Fruit fly (Drosophila melanogaster): ENCODE results near the gene CG3568.

CG3568 gene

DNA sequence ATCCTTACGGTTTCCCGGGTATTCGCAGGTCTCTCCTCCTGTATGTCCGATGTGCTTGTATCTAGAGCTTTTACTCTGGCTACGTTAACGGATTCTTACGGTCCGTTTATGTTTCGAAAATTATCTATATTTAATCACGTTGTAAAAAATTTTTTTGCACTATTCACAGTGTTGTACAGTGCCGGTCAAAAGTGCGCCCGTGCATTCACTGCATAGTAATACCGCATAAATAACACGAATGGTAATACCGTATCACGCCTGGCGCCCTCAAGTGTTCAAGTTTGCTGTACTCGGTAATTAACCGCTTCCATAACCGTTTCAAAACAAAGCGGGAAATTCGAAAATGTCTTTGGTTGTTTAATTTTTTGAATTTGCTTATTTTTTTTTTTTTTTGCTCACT lies 11.6 kb downstream of the CG3568 start, which contains the start of gene CG11444 (continued):
- TF ChIP-seq lbe (GFP tag; optimal IDR thresholded peaks at IDR 0.05) = peak; percentile 50
- TF ChIP-seq fd102C (GFP tag; optimal IDR thresholded peaks at IDR 0.05) = no peak
- no peak for TF ChIP-seq CG11093 (GFP tag; IDR thresholded peaks at IDR 0.05)
- TF ChIP-seq CG10274 (GFP tag; optimal IDR thresholded peaks at IDR 0.05) = no peak
- TF ChIP-seq org-1 (GFP tag; optimal IDR thresholded peaks at IDR 0.05) = no peak
- peak; percentile 23 for TF ChIP-seq CG10979 (tag; optimal IDR thresholded peaks at IDR 0.05)
- TF ChIP-seq Ravus (GFP tag; IDR thresholded peaks at IDR 0.05) = no peak
- no peak for TF ChIP-seq CG6654 (GFP tag; optimal IDR thresholded peaks at IDR 0.05)
- 0 out of 3 replicates have a peak, but pooled peaks have one; percentile 9 for TF ChIP-seq CG34224 (GFP tag; IDR thresholded peaks at IDR 0.05; ENCODE audit: partially characterized antibody)
- TF ChIP-seq CG43689 (GFP tag; IDR thresholded peaks at IDR 0.05) = no peak
- no peak for TF ChIP-seq hth (optimal IDR thresholded peaks at IDR 0.05)
- no peak for TF ChIP-seq CG14050 (GFP tag; IDR thresholded peaks at IDR 0.05)
- TF ChIP-seq dm (GFP tag; optimal IDR thresholded peaks at IDR 0.05) = peak; percentile 69
- TF ChIP-seq CG8290 (GFP tag; optimal IDR thresholded peaks at IDR 0.05) = peak; percentile 59
- TF ChIP-seq CG8290 (tag; optimal IDR thresholded peaks at IDR 0.05) = peak in 1 of 2 experiments; percentile 89
- peak; percentile 51 to 79 for TF ChIP-seq Pdp1 (GFP tag; optimal IDR thresholded peaks at IDR 0.05)
- TF ChIP-seq disco-r (GFP tag; optimal IDR thresholded peaks at IDR 0.05) = no peak
- no peak for TF ChIP-seq tll (GFP tag; optimal IDR thresholded peaks at IDR 0.05)
- no peak for TF ChIP-seq sc (optimal IDR thresholded peaks at IDR 0.05)
- no peak for TF ChIP-seq sc (GFP tag; optimal IDR thresholded peaks at IDR 0.05)
- no peak for TF ChIP-seq cad (GFP tag; optimal IDR thresholded peaks at IDR 0.05)
- no peak for TF ChIP-seq ap (GFP tag; IDR thresholded peaks at IDR 0.05)
- TF ChIP-seq odd (GFP tag; optimal IDR thresholded peaks at IDR 0.05) = no peak
- no peak for TF ChIP-seq zf30C (GFP tag; optimal IDR thresholded peaks at IDR 0.05)
- no peak for TF ChIP-seq eve (GFP tag; optimal IDR thresholded peaks at IDR 0.05)
- TF ChIP-seq CG7987 (GFP tag; optimal IDR thresholded peaks at IDR 0.05) = peak; percentile 48
- no peak for TF ChIP-seq Nf-YA (GFP tag; IDR thresholded peaks at IDR 0.05)
- TF ChIP-seq Hsf (GFP tag; optimal IDR thresholded peaks at IDR 0.05) = peak; percentile 53
- TF ChIP-seq bcd (GFP tag; optimal IDR thresholded peaks at IDR 0.05) = no peak
- TF ChIP-seq CG4404 (GFP tag; IDR thresholded peaks at IDR 0.05) = no peak
- no peak for TF ChIP-seq wor (GFP tag; IDR thresholded peaks at IDR 0.05)
- TF ChIP-seq CG7556 (GFP tag; optimal IDR thresholded peaks at IDR 0.05) = peak; percentile 25
- TF ChIP-seq Dek (tag; optimal IDR thresholded peaks at IDR 0.05) = peak; percentile 15
- no peak for TF ChIP-seq emc (GFP tag; optimal IDR thresholded peaks at IDR 0.05)
- TF ChIP-seq slou (GFP tag; optimal IDR thresholded peaks at IDR 0.05) = no peak
- peak; percentile 41 for TF ChIP-seq CG2712 (tag; optimal IDR thresholded peaks at IDR 0.05)
- TF ChIP-seq eyg (GFP tag; optimal IDR thresholded peaks at IDR 0.05) = peak; percentile 24
- peak; percentile 67 for TF ChIP-seq CG9932 (GFP tag; IDR thresholded peaks at IDR 0.05)
- no peak for TF ChIP-seq danr (GFP tag; IDR thresholded peaks at IDR 0.05)
- no peak for TF ChIP-seq CG4707 (GFP tag; optimal IDR thresholded peaks at IDR 0.05)
- no peak for TF ChIP-seq Hey (tag; optimal IDR thresholded peaks at IDR 0.05)
- peak; percentile 32; the same call in 1 of the 2 replicates for TF ChIP-seq CG14014 (GFP tag; IDR thresholded peaks at IDR 0.05)
- TF ChIP-seq Hmr (GFP tag; optimal IDR thresholded peaks at IDR 0.05) = peak; percentile 75
- TF ChIP-seq gsb (GFP tag; IDR thresholded peaks at IDR 0.05) = no peak
- TF ChIP-seq C15 (GFP tag; IDR thresholded peaks at IDR 0.05) = no peak
- TF ChIP-seq ato (GFP tag; IDR thresholded peaks at IDR 0.05; ENCODE audit: partially characterized antibody) = no peak
- TF ChIP-seq CG11085 (GFP tag; IDR thresholded peaks at IDR 0.05) = no peak
- no peak for TF ChIP-seq NK7.1 (GFP tag; optimal IDR thresholded peaks at IDR 0.05)
- TF ChIP-seq Med (GFP tag) = peak; percentile 94
- TF ChIP-seq CG12071 (GFP tag; optimal IDR thresholded peaks at IDR 0.05) = no peak
- no peak for TF ChIP-seq so (GFP tag; IDR thresholded peaks at IDR 0.05)
- TF ChIP-seq HmgZ (tag; optimal IDR thresholded peaks at IDR 0.05) = peak; percentile 74
- no peak for TF ChIP-seq Awh (GFP tag; IDR thresholded peaks at IDR 0.05)
